Worm (Caenorhabditis elegans) whole organism, early embryonic: ENCODE results near the gene poml-1.

Source experiments
- ama-1 ChIP-seq: fragments of 150-350 bp; optimal IDR thresholded peaks from 2 replicates; lab custom pipeline; 2014
- flt-1 ChIP-seq: fragments of 200-800 bp; sonication (Bioruptor generic); IDR thresholded peaks from 2 replicates; pipeline ENCODE4 v1.3.6; 2022; ENCODE audit warnings: missing genetic modification characterization, missing compliant biosample characterization
- tbx-37 ChIP-seq: fragments of 200-800 bp; sonication (Bioruptor generic); conservative IDR thresholded peaks from 2 replicates; pipeline ENCODE4 v1.3.6; 2022; ENCODE audit warnings: missing genetic modification reagents, missing genetic modification characterization, missing compliant biosample characterization

ce11 chrX:13739125-13739820, 16.6 kb upstream of the poml-1 start:
- TF ChIP-seq flt-1 (GFP tag; lab: Robert Waterston, UW) (no peak), tbx-37 (GFP tag; lab: Robert Waterston, UW) (no peak), ama-1 (no peak)
